Worm (Caenorhabditis elegans) whole organism, L4/young adult: Measurements from ENCODE around the gene srlf-34.

ENCODE experiments used
- W03F9.2 ChIP-seq: fragments of 150-350 bp; optimal IDR thresholded peaks from 2 replicates; lab custom pipeline; 2014; ENCODE audit warnings: missing biosample characterization, missing genetic modification characterization
- dao-5 ChIP-seq: sonication (generic microtip); optimal IDR thresholded peaks from 2 replicates; lab custom pipeline; 2016; ENCODE audit warnings: missing genotype, missing genetic modification characterization, moderate library complexity, missing compliant biosample characterization
- him-1 ChIP-seq: sonication (generic microtip); optimal IDR thresholded peaks from 2 replicates; lab custom pipeline; 2016; ENCODE audit warnings: missing genotype, missing genetic modification reagents, missing genetic modification characterization, missing compliant biosample characterization

The srlf-34 gene

DNA sequence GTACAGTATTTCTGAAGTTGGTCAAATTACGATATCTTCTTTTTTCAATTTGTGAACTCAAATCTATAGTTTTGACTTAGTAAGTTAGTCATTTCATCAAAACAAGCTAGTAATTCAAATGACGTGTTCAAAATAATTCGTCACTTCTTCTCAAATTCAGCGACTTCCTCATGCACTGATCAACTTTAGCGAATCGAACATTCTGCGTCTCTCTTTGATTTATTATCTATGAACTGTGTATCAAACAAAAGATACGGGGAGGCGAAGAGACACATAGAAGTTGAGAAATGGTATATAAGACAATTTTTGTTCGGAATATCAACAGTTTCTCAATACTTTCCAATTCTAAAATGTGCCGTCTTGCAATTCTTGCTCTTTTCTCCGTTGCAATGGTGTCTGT is at the start of gene srlf-34:
srlf-34 (plus strand) TSS at position 321 of the 400 bp plus-strand sequence.
- TF ChIP-seq him-1 (tag; lab: Kevin White, UChicago) (no peak), dao-5 (tag; lab: Kevin White, UChicago) (no peak), W03F9.2 (tag; lab: Kevin White, UChicago) (no peak)

- TF ChIP-seq W03F9.2 (tag; lab: Kevin White, UChicago) (no peak), him-1 (tag; lab: Kevin White, UChicago) (no peak), dao-5 (tag; lab: Kevin White, UChicago) (no peak)
These were observed 42.0 kb upstream of the srlf-34 start, which contains the start of gene F54B3.2 for ce11 chrII:10270052-10270451. Gene F54B3.2 (minus strand): TSS chrII:10270152.

ce11 chrII:10271093-10271492 is 41.0 kb upstream of the srlf-34 start, which contains the start of gene F54B3.4:
Gene F54B3.4 (minus strand): TSS chrII:10271193.
- TF ChIP-seq dao-5 (tag; lab: Kevin White, UChicago) (no peak), W03F9.2 (tag; lab: Kevin White, UChicago) (no peak), him-1 (tag; lab: Kevin White, UChicago) (no peak)

- TF ChIP-seq him-1 (tag; lab: Kevin White, UChicago) (no peak), W03F9.2 (tag; lab: Kevin White, UChicago) (no peak), dao-5 (tag; lab: Kevin White, UChicago) (no peak)
These were observed 32.5 kb upstream of the srlf-34 start, which contains the start of gene ZK971.1 for ce11 chrII:10279561-10279960. Gene ZK971.1 (minus strand): TSS chrII:10279661.

ce11 chrII:10281674-10282073 is 30.4 kb upstream of the srlf-34 start:
- TF ChIP-seq W03F9.2 (tag; lab: Kevin White, UChicago) (no peak), dao-5 (tag; lab: Kevin White, UChicago) (no peak), him-1 (tag; lab: Kevin White, UChicago) (no peak)

ce11 chrII:10283145-10283544 is 28.9 kb upstream of the srlf-34 start:
- no peak for TF ChIP-seq dao-5 (tag; lab: Kevin White, UChicago)
- TF ChIP-seq him-1 (tag; lab: Kevin White, UChicago) = no peak
- TF ChIP-seq W03F9.2 (tag; lab: Kevin White, UChicago) = no peak

DNA sequence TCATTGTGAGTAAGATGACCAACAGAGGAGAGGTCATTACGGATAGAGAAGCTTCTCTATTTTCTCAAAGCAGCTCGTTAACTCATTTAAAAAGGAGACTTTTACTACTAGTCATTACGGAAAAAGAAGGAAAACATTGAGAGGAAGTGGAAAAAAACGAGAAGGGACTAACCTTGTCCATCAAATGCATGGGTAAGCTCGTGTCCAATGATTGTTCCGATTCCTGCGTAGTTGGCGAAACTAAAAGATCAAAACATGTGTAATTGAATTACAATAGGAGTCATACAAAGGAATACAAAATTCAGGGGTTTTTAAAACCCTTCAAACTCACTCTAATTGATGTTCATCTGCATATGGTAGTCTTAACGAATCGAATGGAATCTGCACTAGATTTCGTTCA is 27.1 kb upstream of the srlf-34 start:
- TF ChIP-seq him-1 (tag; lab: Kevin White, UChicago) (no peak), dao-5 (tag; lab: Kevin White, UChicago) (no peak), W03F9.2 (tag; lab: Kevin White, UChicago) (no peak)

- no peak for TF ChIP-seq him-1 (tag; lab: Kevin White, UChicago)
- TF ChIP-seq W03F9.2 (tag; lab: Kevin White, UChicago) = no peak
- TF ChIP-seq dao-5 (tag; lab: Kevin White, UChicago) = no peak
These were observed 23.2 kb upstream of the srlf-34 start for ce11 chrII:10288926-10289325.

DNA sequence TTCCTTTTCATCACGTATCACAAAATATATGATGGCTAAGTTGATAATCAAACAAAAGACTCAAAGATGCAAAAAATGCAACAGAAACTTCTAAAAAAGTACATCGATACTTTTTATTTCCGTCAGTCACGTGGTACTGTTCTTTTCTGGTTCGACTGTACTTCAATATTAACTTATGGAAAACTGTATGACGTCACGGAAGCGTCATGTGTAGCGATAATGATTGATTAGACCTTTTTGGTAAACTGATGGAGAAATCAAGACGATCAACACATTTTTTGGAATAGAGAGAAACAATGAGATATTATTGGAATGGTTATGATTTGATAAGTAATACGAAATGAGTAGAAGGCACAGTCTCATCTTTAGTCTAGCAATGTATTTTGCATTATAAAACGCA is 17.8 kb upstream of the srlf-34 start:
- TF ChIP-seq dao-5 (tag; lab: Kevin White, UChicago) (no peak), him-1 (tag; lab: Kevin White, UChicago) (no peak), W03F9.2 (tag; lab: Kevin White, UChicago) (no peak)

DNA sequence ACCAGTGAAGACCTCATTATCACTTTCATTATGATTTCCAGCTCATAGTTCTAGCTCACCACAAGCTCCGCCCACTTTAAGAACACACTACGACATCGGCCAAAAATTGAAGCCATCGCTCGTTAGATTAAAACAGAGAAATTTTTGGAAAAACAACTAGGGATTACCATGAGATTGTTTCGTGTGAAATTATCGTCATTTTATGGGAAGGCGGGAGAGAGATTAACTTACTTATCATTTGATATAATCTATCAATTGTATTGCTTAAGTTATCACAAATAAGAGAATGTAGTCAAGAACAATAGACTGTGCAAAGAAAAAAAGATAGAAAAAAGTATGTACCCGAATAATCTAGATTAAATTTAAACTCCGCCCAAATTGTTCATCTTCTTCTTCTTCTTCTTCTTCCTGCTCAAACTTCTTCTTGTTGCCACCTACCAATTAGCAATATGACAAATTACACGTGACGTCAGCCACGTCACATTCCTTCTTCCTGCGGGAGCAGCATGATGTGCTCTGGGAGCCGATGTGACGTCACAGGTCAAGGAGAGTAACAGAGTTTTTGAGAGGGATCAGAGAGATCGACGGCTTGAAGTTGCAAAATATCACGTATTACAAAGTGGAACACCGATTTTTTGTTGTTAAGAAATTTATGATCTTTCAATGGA is 11.9 kb upstream of the srlf-34 start, which contains the start of gene nep-26:
nep-26 (minus strand) TSS at position 51 of the 668 bp plus-strand sequence.
- no peak for TF ChIP-seq dao-5 (tag; lab: Kevin White, UChicago)
- TF ChIP-seq W03F9.2 (tag; lab: Kevin White, UChicago) = no peak
- no peak for TF ChIP-seq him-1 (tag; lab: Kevin White, UChicago)

ce11 chrII:10300954-10301353 is 11.1 kb upstream of the srlf-34 start, which contains the start of gene mdt-22:
Gene mdt-22 (plus strand): TSS chrII:10301216.
- TF ChIP-seq him-1 (tag; lab: Kevin White, UChicago) (peak; percentile 59), dao-5 (tag; lab: Kevin White, UChicago) (no peak), W03F9.2 (tag; lab: Kevin White, UChicago) (peak; percentile 84)

- TF ChIP-seq W03F9.2 (tag; lab: Kevin White, UChicago) (no peak), dao-5 (tag; lab: Kevin White, UChicago) (no peak)
These were observed 9.4 kb upstream of the srlf-34 start, which contains the start of gene clpp-1 for ce11 chrII:10302646-10303045. Gene clpp-1 (minus strand): TSS chrII:10302842.

ce11 chrII:10303663-10304115 is 8.4 kb upstream of the srlf-34 start, which contains the start of gene vha-9:
Gene vha-9 (minus strand): TSS chrII:10303713.
- TF ChIP-seq W03F9.2 (tag; lab: Kevin White, UChicago) (peak; percentile 56), dao-5 (tag; lab: Kevin White, UChicago) (no peak)

- TF ChIP-seq W03F9.2 (tag; lab: Kevin White, UChicago) (no peak), dao-5 (tag; lab: Kevin White, UChicago) (no peak), him-1 (tag; lab: Kevin White, UChicago) (no peak)
These were observed 3.4 kb upstream of the srlf-34 start, which contains the start of gene gcy-4 for ce11 chrII:10308726-10309125. Gene gcy-4 (minus strand): TSS chrII:10308826.
